Fruit fly (Drosophila melanogaster): ENCODE results near the gene CG10462.

The CG10462 gene

dm6 chr2L:19756040-19756439 lies 20.3 kb upstream of the CG10462 start:
- TF ChIP-seq pan (optimal IDR thresholded peaks at IDR 0.05) = no peak
- TF ChIP-seq CG8478 (optimal IDR thresholded peaks at IDR 0.05) = no peak
- no peak for TF ChIP-seq EcR (GFP tag; optimal IDR thresholded peaks at IDR 0.05)
- TF ChIP-seq Dll (optimal IDR thresholded peaks at IDR 0.05) = no peak
- TF ChIP-seq psq (optimal IDR thresholded peaks at IDR 0.05) = no peak
- no peak for TF ChIP-seq usp (GFP tag; optimal IDR thresholded peaks at IDR 0.05)

dm6 chr2L:19755015-19755414 lies 19.2 kb upstream of the CG10462 start:
- no peak for TF ChIP-seq pan (optimal IDR thresholded peaks at IDR 0.05)
- TF ChIP-seq Dll (optimal IDR thresholded peaks at IDR 0.05) = no peak
- no peak for TF ChIP-seq EcR (GFP tag; optimal IDR thresholded peaks at IDR 0.05)
- TF ChIP-seq psq (optimal IDR thresholded peaks at IDR 0.05) = no peak
- no peak for TF ChIP-seq CG8478 (optimal IDR thresholded peaks at IDR 0.05)
- TF ChIP-seq usp (GFP tag; optimal IDR thresholded peaks at IDR 0.05) = no peak

dm6 chr2L:19750571-19750970 lies 14.8 kb upstream of the CG10462 start:
- TF ChIP-seq pan (optimal IDR thresholded peaks at IDR 0.05) = no peak

- TF ChIP-seq Dll (optimal IDR thresholded peaks at IDR 0.05) (no peak), usp (GFP tag; optimal IDR thresholded peaks at IDR 0.05) (no peak), EcR (GFP tag; optimal IDR thresholded peaks at IDR 0.05) (no peak), psq (optimal IDR thresholded peaks at IDR 0.05) (no peak), pan (optimal IDR thresholded peaks at IDR 0.05) (no peak), CG8478 (optimal IDR thresholded peaks at IDR 0.05) (no peak)
Observed at dm6 chr2L:19722517-19722916, 13.3 kb downstream of the CG10462 start.

dm6 chr2L:19700868-19701267 lies 34.9 kb downstream of the CG10462 start, which contains the start of gene scw:
TSS of gene scw (minus strand) at chr2L:19700968.
- TF ChIP-seq psq (optimal IDR thresholded peaks at IDR 0.05) (no peak), EcR (GFP tag; optimal IDR thresholded peaks at IDR 0.05) (no peak), Dll (optimal IDR thresholded peaks at IDR 0.05) (no peak), pan (optimal IDR thresholded peaks at IDR 0.05) (no peak), CG8478 (optimal IDR thresholded peaks at IDR 0.05) (no peak), usp (GFP tag; optimal IDR thresholded peaks at IDR 0.05) (no peak)

dm6 chr2L:19682533-19682932 lies 53.2 kb downstream of the CG10462 start:
- no peak for TF ChIP-seq EcR (GFP tag; optimal IDR thresholded peaks at IDR 0.05)
- no peak for TF ChIP-seq pan (optimal IDR thresholded peaks at IDR 0.05)
- TF ChIP-seq usp (GFP tag; optimal IDR thresholded peaks at IDR 0.05) = no peak
- no peak for TF ChIP-seq psq (optimal IDR thresholded peaks at IDR 0.05)
- TF ChIP-seq CG8478 (optimal IDR thresholded peaks at IDR 0.05) = no peak
- no peak for TF ChIP-seq Dll (optimal IDR thresholded peaks at IDR 0.05)
